Fruit fly (Drosophila melanogaster) whole organism, embryonic: ENCODE measurements around the gene CG10132.

Source experiments
- Abd-B ChIP-seq: fragments of 200-800 bp; sonication (Bioruptor generic); optimal IDR thresholded peaks from 2 replicates; lab custom pipeline; 2018; ENCODE audit warnings: missing biosample characterization, mild to moderate bottlenecking, missing genetic modification characterization, moderate library complexity
- Asciz ChIP-seq: fragments of 200-800 bp; sonication (Bioruptor generic); optimal IDR thresholded peaks from 2 replicates; lab custom pipeline; 2017; ENCODE audit warnings: missing biosample characterization, mild to moderate bottlenecking, missing genetic modification characterization, missing genetic modification reagents
- BEAF-32 ChIP-seq: fragments of 200-800 bp; sonication (Bioruptor generic); optimal IDR thresholded peaks from 3 replicates; lab custom pipeline; 2017; ENCODE audit warnings: missing biosample characterization, missing genetic modification characterization, mild to moderate bottlenecking, moderate library complexity, missing genetic modification reagents
- Bdp1 ChIP-seq: fragments of 200-800 bp; sonication (Bioruptor generic); optimal IDR thresholded peaks from 3 replicates; lab custom pipeline; 2016; ENCODE audit warnings: missing biosample characterization, missing genetic modification characterization
- Blimp-1 ChIP-seq: fragments of 200-800 bp; sonication (Bioruptor generic); optimal IDR thresholded peaks from 3 replicates; lab custom pipeline; 2018; ENCODE audit warnings: missing biosample characterization, missing genetic modification characterization, mild to moderate bottlenecking, moderate library complexity, missing genetic modification reagents
- C15 ChIP-seq: fragments of 200-800 bp; sonication (Bioruptor generic); IDR thresholded peaks from 3 replicates; pipeline ENCODE4 v1.3.6; 2022; ENCODE audit warnings: missing biosample characterization, missing genetic modification characterization
- CG1024 ChIP-seq: fragments of 200-800 bp; sonication (Bioruptor generic); IDR thresholded peaks from 2 replicates; pipeline ENCODE4 v1.3.6; 2022; ENCODE audit warnings: missing biosample characterization, missing genetic modification characterization
- CG10267 ChIP-seq: fragments of 200-800 bp; sonication (Bioruptor generic); optimal IDR thresholded peaks from 2 replicates; lab custom pipeline; 2018; ENCODE audit warnings: missing biosample characterization, mild to moderate bottlenecking, missing genetic modification characterization, moderate library complexity
- CG10543 ChIP-seq: fragments of 200-800 bp; sonication (Bioruptor generic); optimal IDR thresholded peaks from 3 replicates; lab custom pipeline; 2017; ENCODE audit warnings: missing biosample characterization, mild to moderate bottlenecking, missing genetic modification characterization, moderate library complexity
- CG10979 ChIP-seq: fragments of 200-800 bp; sonication (Bioruptor generic); optimal IDR thresholded peaks from 2 replicates; lab custom pipeline; 2018; ENCODE audit warnings: missing biosample characterization, mild to moderate bottlenecking, missing genetic modification characterization, moderate library complexity
- CG11085 ChIP-seq: fragments of 200-800 bp; sonication (Bioruptor generic); IDR thresholded peaks from 2 replicates; pipeline ENCODE4 v1.3.6; 2022; ENCODE audit warnings: missing biosample characterization, missing genetic modification characterization
- CG11504 ChIP-seq: fragments of 200-800 bp; sonication (Bioruptor generic); optimal IDR thresholded peaks from 3 replicates; lab custom pipeline; 2019; ENCODE audit warnings: missing biosample characterization, mild to moderate bottlenecking, missing genetic modification characterization, moderate library complexity
- CG12071 ChIP-seq: fragments of 200-800 bp; sonication (Bioruptor generic); optimal IDR thresholded peaks from 3 replicates; lab custom pipeline; 2018; ENCODE audit warnings: missing biosample characterization, mild to moderate bottlenecking, missing genetic modification characterization
- CG12769 ChIP-seq: fragments of 200-800 bp; sonication (Bioruptor generic); optimal IDR thresholded peaks from 2 replicates; lab custom pipeline; 2019; ENCODE audit warnings: missing biosample characterization, mild to moderate bottlenecking, missing genetic modification characterization, moderate library complexity
- CG13287 ChIP-seq: fragments of 200-800 bp; sonication (Bioruptor generic); IDR thresholded peaks from 2 replicates; pipeline ENCODE4 v1.3.6; 2022; ENCODE audit warnings: missing biosample characterization, missing genetic modification characterization; ENCODE audit not compliant: partially characterized antibody
- CG14860 ChIP-seq: fragments of 200-800 bp; sonication (Bioruptor generic); IDR thresholded peaks from 3 replicates; pipeline ENCODE4 v1.3.6; 2022; ENCODE audit warnings: missing biosample characterization, missing genetic modification characterization; ENCODE audit not compliant: partially characterized antibody
- CG18619 ChIP-seq: fragments of 200-800 bp; sonication (Bioruptor generic); optimal IDR thresholded peaks from 3 replicates; lab custom pipeline; 2017; ENCODE audit warnings: missing biosample characterization, mild to moderate bottlenecking, missing genetic modification characterization
- CG31224 ChIP-seq: fragments of 200-800 bp; sonication (Bioruptor generic); IDR thresholded peaks from 2 replicates; pipeline ENCODE4 v1.3.6; 2022; ENCODE audit warnings: missing biosample characterization, missing genetic modification characterization
- CG31365 ChIP-seq: fragments of 200-800 bp; sonication (Bioruptor generic); optimal IDR thresholded peaks from 2 replicates; lab custom pipeline; 2018; ENCODE audit warnings: missing biosample characterization, mild to moderate bottlenecking, missing genetic modification characterization
- CG4404 ChIP-seq: fragments of 200-800 bp; sonication (Bioruptor generic); IDR thresholded peaks from 2 replicates; pipeline ENCODE4 v1.3.6; 2022; ENCODE audit warnings: missing biosample characterization, missing genetic modification characterization
- CG6854 ChIP-seq: fragments of 200-800 bp; sonication (Bioruptor generic); optimal IDR thresholded peaks from 3 replicates; lab custom pipeline; 2017; ENCODE audit warnings: missing biosample characterization, mild to moderate bottlenecking, missing genetic modification characterization
- CG7745 ChIP-seq: fragments of 200-800 bp; sonication (Bioruptor generic); optimal IDR thresholded peaks from 2 replicates; lab custom pipeline; 2018; ENCODE audit warnings: missing biosample characterization, mild to moderate bottlenecking, missing genetic modification characterization, moderate library complexity
- CG7839 ChIP-seq: fragments of 200-800 bp; sonication (Bioruptor generic); optimal IDR thresholded peaks from 3 replicates; lab custom pipeline; 2018; ENCODE audit warnings: missing biosample characterization, mild to moderate bottlenecking, missing genetic modification characterization, moderate library complexity
- CG9609 ChIP-seq: fragments of 200-800 bp; sonication (Bioruptor generic); optimal IDR thresholded peaks from 3 replicates; lab custom pipeline; 2016; ENCODE audit warnings: missing biosample characterization, missing genetic modification characterization
- CTCF ChIP-seq: fragments of 200-800 bp; sonication (Bioruptor generic); optimal IDR thresholded peaks from 2 replicates; lab custom pipeline; 2017; ENCODE audit warnings: missing biosample characterization, mild to moderate bottlenecking, missing genetic modification characterization, moderate library complexity
- D ChIP-seq, 2 experiments: fragments of 200-800 bp in 1 of 2; fragments of >200 bp in 1 of 2; sonication (Bioruptor generic) in 1 of 2; optimal IDR thresholded peaks; 2 replicates in 1 of 2; 3 replicates in 1 of 2; lab custom pipeline; 2017; ENCODE audit warnings: mild to moderate bottlenecking in 1 of 2, missing biosample characterization in 1 of 2, missing genetic modification characterization in 1 of 2, missing genetic modification reagents in 1 of 2
- E2f1 ChIP-seq: fragments of 200-800 bp; sonication (Bioruptor generic); IDR thresholded peaks from 2 replicates; pipeline ENCODE4 v1.3.6; 2022; ENCODE audit warnings: missing biosample characterization, missing genetic modification characterization
- E2f2 ChIP-seq: fragments of 200-800 bp; sonication (Bioruptor generic); IDR thresholded peaks from 2 replicates; pipeline ENCODE4 v1.3.6; 2022; ENCODE audit warnings: missing biosample characterization, missing genetic modification characterization
- HLH4C ChIP-seq: fragments of 200-800 bp; sonication (Bioruptor generic); IDR thresholded peaks from 3 replicates; pipeline ENCODE4 v1.3.6; 2022; ENCODE audit warnings: missing biosample characterization, missing genetic modification characterization; ENCODE audit not compliant: partially characterized antibody
- MBD-R2 ChIP-seq: fragments of 200-800 bp; sonication (Bioruptor generic); IDR thresholded peaks from 2 replicates; pipeline ENCODE4 v1.3.6; 2022; ENCODE audit warnings: missing biosample characterization, missing genetic modification characterization
- Max ChIP-seq: fragments of 200-800 bp; sonication (Bioruptor generic); optimal IDR thresholded peaks from 2 replicates; lab custom pipeline; 2016; ENCODE audit warnings: missing biosample characterization, mild to moderate bottlenecking, missing genetic modification characterization
- Nf-YB ChIP-seq: fragments of 200-800 bp; sonication (Bioruptor generic); optimal IDR thresholded peaks from 3 replicates; lab custom pipeline; 2019; ENCODE audit warnings: missing biosample characterization, mild to moderate bottlenecking, missing genetic modification characterization, moderate library complexity
- NfI ChIP-seq: fragments of 200-800 bp; sonication (Bioruptor generic); optimal IDR thresholded peaks from 3 replicates; lab custom pipeline; 2018; ENCODE audit warnings: missing biosample characterization, mild to moderate bottlenecking, missing genetic modification characterization, moderate library complexity
- Pdp1 ChIP-seq, 2 experiments: fragments of 200-800 bp; sonication (Bioruptor generic); optimal IDR thresholded peaks; 3 replicates each; lab custom pipeline; 2016; ENCODE audit warnings: missing biosample characterization in 2 of 2, missing genetic modification characterization in 2 of 2, mild to moderate bottlenecking in 1 of 2, moderate library complexity in 1 of 2
- Stat92E ChIP-seq, 3 experiments: fragments of >200 bp in 2 of 3; fragments of 200-800 bp in 1 of 3; sonication (Bioruptor generic) in 1 of 3; optimal IDR thresholded peaks; 2 replicates each; lab custom pipeline; 2017 to 2019; ENCODE audit warnings: missing biosample characterization in 3 of 3, missing genetic modification characterization in 3 of 3, mild to moderate bottlenecking in 1 of 3, moderate library complexity in 1 of 3
- ara ChIP-seq: fragments of 200-800 bp; sonication (Bioruptor generic); IDR thresholded peaks from 2 replicates; pipeline ENCODE4 v1.3.6; 2022; ENCODE audit warnings: missing biosample characterization, missing genetic modification characterization
- corto ChIP-seq: fragments of 200-800 bp; sonication (Bioruptor generic); optimal IDR thresholded peaks from 2 replicates; lab custom pipeline; 2016; ENCODE audit warnings: missing biosample characterization, mild to moderate bottlenecking, missing genetic modification characterization, moderate library complexity
- croc ChIP-seq: fragments of 200-800 bp; sonication (Bioruptor generic); conservative IDR thresholded peaks from 3 replicates; pipeline ENCODE4 v1.3.6; 2022; ENCODE audit warnings: missing biosample characterization, missing genetic modification characterization
- cwo ChIP-seq: fragments of 200-800 bp; sonication (Bioruptor generic); optimal IDR thresholded peaks from 3 replicates; lab custom pipeline; 2017; ENCODE audit warnings: missing biosample characterization, missing genetic modification characterization, mild to moderate bottlenecking, moderate library complexity, missing genetic modification reagents
- danr ChIP-seq: fragments of 200-800 bp; sonication (Bioruptor generic); IDR thresholded peaks from 2 replicates; pipeline ENCODE4 v1.3.6; 2022; ENCODE audit warnings: missing biosample characterization, missing genetic modification characterization
- disco-r ChIP-seq: fragments of 200-800 bp; sonication (Bioruptor generic); optimal IDR thresholded peaks from 2 replicates; lab custom pipeline; 2016; ENCODE audit warnings: missing biosample characterization, missing genetic modification characterization
- dysf ChIP-seq: fragments of 200-800 bp; sonication (Bioruptor generic); IDR thresholded peaks from 3 replicates; pipeline ENCODE4 v1.3.6; 2022; ENCODE audit warnings: missing biosample characterization, missing genetic modification characterization
- ewg ChIP-seq: fragments of 200-800 bp; sonication (Bioruptor generic); optimal IDR thresholded peaks from 3 replicates; lab custom pipeline; 2017; ENCODE audit warnings: mild to moderate bottlenecking, missing biosample characterization, missing genetic modification reagents, missing genetic modification characterization
- insv ChIP-seq, 2 experiments: fragments of 200-800 bp; sonication (Bioruptor generic); optimal IDR thresholded peaks; 3 replicates each; lab custom pipeline; 2016 to 2018; ENCODE audit warnings: missing biosample characterization in 2 of 2, missing genetic modification characterization in 2 of 2
- kay ChIP-seq: fragments of 200-800 bp; sonication (Bioruptor generic); optimal IDR thresholded peaks from 2 replicates; lab custom pipeline; 2016; ENCODE audit warnings: missing biosample characterization, missing genetic modification characterization
- ro ChIP-seq: fragments of 200-800 bp; sonication (Bioruptor generic); IDR thresholded peaks from 2 replicates; pipeline ENCODE4 v1.3.6; 2022; ENCODE audit warnings: missing biosample characterization, missing genetic modification characterization
- sna ChIP-seq: fragments of 200-800 bp; sonication (Bioruptor generic); IDR thresholded peaks from 2 replicates; pipeline ENCODE4 v1.3.6; 2022; ENCODE audit warnings: missing biosample characterization, missing genetic modification characterization; ENCODE audit not compliant: partially characterized antibody
- tin ChIP-seq: fragments of 200-800 bp; sonication (Bioruptor generic); optimal IDR thresholded peaks from 3 replicates; lab custom pipeline; 2016; ENCODE audit warnings: missing biosample characterization, missing genetic modification characterization

CG10132 gene

dm6 chr2L:19517154-19517814 lies 1.3 kb upstream of the CG10132 start, which contains the start of gene Hasp (continued):
- TF ChIP-seq CG10543 (GFP tag; lab: Kevin White, UChicago) (no peak), CG14860 (GFP tag; lab: Robert Waterston, UW) (peak; percentile 83), dysf (GFP tag; lab: Robert Waterston, UW) (peak; percentile 58; the same call in 1 of the 3 replicates), CG7839 (tag; lab: Kevin White, UChicago) (peak; percentile 83), Stat92E (GFP tag; optimal IDR thresholded peaks at IDR 0.05; lab: Kevin White, UChicago) (no peak), Max (GFP tag; lab: Kevin White, UChicago) (peak; percentile 51), CTCF (GFP tag; lab: Kevin White, UChicago) (no peak), MBD-R2 (GFP tag; lab: Robert Waterston, UW) (peak; percentile 39; the same call in 1 of the 2 replicates), croc (GFP tag; lab: Robert Waterston, UW) (no peak), CG11504 (peak; percentile 64), ara (peak; percentile 44; the same call in 1 of the 2 replicates), HLH4C (peak; percentile 94), CG11085 (GFP tag; lab: Robert Waterston, UW) (no peak), ro (GFP tag; lab: Robert Waterston, UW) (0 out of 2 replicates have a peak, but pooled peaks have one; percentile 19), E2f2 (peak; percentile 33), disco-r (GFP tag; lab: Kevin White, UChicago) (no peak), cwo (GFP tag; lab: Kevin White, UChicago) (peak; percentile 29), NfI (GFP tag; lab: Kevin White, UChicago) (peak; percentile 35), CG6854 (GFP tag; lab: Kevin White, UChicago) (peak; percentile 46), Pdp1 (GFP tag; optimal IDR thresholded peaks at IDR 0.05; lab: Kevin White, UChicago) (peak in 1 of 2 experiments; percentile 45), Nf-YB (GFP tag; lab: Kevin White, UChicago) (peak; percentile 10), CG13287 (GFP tag; lab: Robert Waterston, UW) (peak; percentile 77), CG12769 (tag; lab: Kevin White, UChicago) (no peak), CG10267 (tag; lab: Kevin White, UChicago) (peak; percentile 69), Asciz (GFP tag; lab: Kevin White, UChicago) (peak; percentile 58), D (optimal IDR thresholded peaks at IDR 0.05; lab: Kevin White, UChicago) (no peak), D (GFP tag; optimal IDR thresholded peaks at IDR 0.05; lab: Kevin White, UChicago) (peak; percentile 44), CG7745 (no peak), CG4404 (GFP tag; lab: Robert Waterston, UW) (no peak), CG9609 (no peak), corto (GFP tag; lab: Kevin White, UChicago) (no peak), BEAF-32 (GFP tag; lab: Kevin White, UChicago) (peak; percentile 4), CG31224 (GFP tag; lab: Robert Waterston, UW) (peak; percentile 50; the same call in 1 of the 2 replicates), E2f1 (GFP tag; lab: Robert Waterston, UW) (no peak), CG10979 (peak; percentile 74), Blimp-1 (GFP tag; lab: Kevin White, UChicago) (peak; percentile 75), C15 (GFP tag; lab: Robert Waterston, UW) (peak; percentile 16; the same call in 1 of the 3 replicates), CG12071 (GFP tag; lab: Kevin White, UChicago) (no peak), Abd-B (GFP tag; lab: Kevin White, UChicago) (peak; percentile 41), tin (peak; percentile 65), Bdp1 (no peak), danr (GFP tag; lab: Robert Waterston, UW) (no peak), kay (GFP tag; lab: Kevin White, UChicago) (peak; percentile 12), CG1024 (GFP tag; lab: Robert Waterston, UW) (peak; percentile 3; the same call in 1 of the 2 replicates), ewg (peak; percentile 41), insv (GFP tag; optimal IDR thresholded peaks at IDR 0.05; lab: Kevin White, UChicago) (no peak), sna (GFP tag; lab: Robert Waterston, UW) (peak; percentile 87), CG31365 (tag; lab: Kevin White, UChicago) (no peak), CG18619 (GFP tag; lab: Kevin White, UChicago) (peak; percentile 29)
